Fruit fly (Drosophila melanogaster): ENCODE measurements around the gene emc.

The emc gene

dm6 chr3L:760201-760600 lies 11.0 kb downstream of the emc start (continued):
- TF ChIP-seq exex (tag; optimal IDR thresholded peaks at IDR 0.05): no peak
- no peak for TF ChIP-seq h (optimal IDR thresholded peaks at IDR 0.05)
- no peak for TF ChIP-seq CG1602 (GFP tag; optimal IDR thresholded peaks at IDR 0.05)
- no peak for TF ChIP-seq CG10654 (GFP tag; optimal IDR thresholded peaks at IDR 0.05)
- TF ChIP-seq B-H1 (GFP tag; IDR thresholded peaks at IDR 0.05): no peak
- no peak for TF ChIP-seq ems (GFP tag; optimal IDR thresholded peaks at IDR 0.05)
- peak; percentile 56 for TF ChIP-seq zf30C (GFP tag; optimal IDR thresholded peaks at IDR 0.05)
- TF ChIP-seq CG43689 (GFP tag; IDR thresholded peaks at IDR 0.05): no peak
- TF ChIP-seq al (GFP tag; IDR thresholded peaks at IDR 0.05): no peak
- no peak for TF ChIP-seq gfzf (GFP tag; optimal IDR thresholded peaks at IDR 0.05)
- TF ChIP-seq Dll (GFP tag; IDR thresholded peaks at IDR 0.05; ENCODE audit: partially characterized antibody): no peak
- no peak for TF ChIP-seq Dbx (GFP tag; IDR thresholded peaks at IDR 0.05)
- TF ChIP-seq tll (GFP tag; optimal IDR thresholded peaks at IDR 0.05): no peak
- TF ChIP-seq da (GFP tag; optimal IDR thresholded peaks at IDR 0.05): no peak
- TF ChIP-seq CTCF (GFP tag; optimal IDR thresholded peaks at IDR 0.05): no peak
- TF ChIP-seq gce (GFP tag; IDR thresholded peaks at IDR 0.05): no peak
- no peak for TF ChIP-seq CG33557 (GFP tag; optimal IDR thresholded peaks at IDR 0.05)
- TF ChIP-seq E2f2 (GFP tag; IDR thresholded peaks at IDR 0.05): no peak
- TF ChIP-seq fd102C (GFP tag; optimal IDR thresholded peaks at IDR 0.05): peak; percentile 89
- peak; percentile 47; the same call in 2 of the 3 replicates for TF ChIP-seq CG17361 (GFP tag; IDR thresholded peaks at IDR 0.05)
- TF ChIP-seq Bteb2 (GFP tag; optimal IDR thresholded peaks at IDR 0.05): no peak
- no peak for TF ChIP-seq fu2 (GFP tag; optimal IDR thresholded peaks at IDR 0.05)
- TF ChIP-seq Adf1 (GFP tag; IDR thresholded peaks at IDR 0.05): no peak
- no peak for TF ChIP-seq Abd-B (GFP tag; optimal IDR thresholded peaks at IDR 0.05)
- no peak for TF ChIP-seq eyg (GFP tag; optimal IDR thresholded peaks at IDR 0.05)
- no peak for TF ChIP-seq CG12236 (GFP tag; optimal IDR thresholded peaks at IDR 0.05)
- peak; percentile 37; the same call in 1 of the 2 replicates for TF ChIP-seq CG31441 (GFP tag; IDR thresholded peaks at IDR 0.05)
- no peak for TF ChIP-seq sima (GFP tag; optimal IDR thresholded peaks at IDR 0.05)
- TF ChIP-seq bcd (GFP tag; optimal IDR thresholded peaks at IDR 0.05): no peak
- TF ChIP-seq ci (GFP tag; IDR thresholded peaks at IDR 0.05): no peak
- no peak for TF ChIP-seq ERR (GFP tag; optimal IDR thresholded peaks at IDR 0.05)
- no peak for TF ChIP-seq CG6791 (GFP tag; IDR thresholded peaks at IDR 0.05; ENCODE audit: partially characterized antibody)
- TF ChIP-seq CG18476 (GFP tag; optimal IDR thresholded peaks at IDR 0.05): no peak
- no peak for TF ChIP-seq dm (GFP tag; optimal IDR thresholded peaks at IDR 0.05)
- peak; percentile 20 for TF ChIP-seq CG1233 (GFP tag; optimal IDR thresholded peaks at IDR 0.05)
- TF ChIP-seq Bdp1 (GFP tag; optimal IDR thresholded peaks at IDR 0.05): no peak
- TF ChIP-seq pum (GFP tag; optimal IDR thresholded peaks at IDR 0.05): peak; percentile 16
- no peak for TF ChIP-seq CG8089 (GFP tag; optimal IDR thresholded peaks at IDR 0.05)
- TF ChIP-seq kni (GFP tag; optimal IDR thresholded peaks at IDR 0.05): no peak
- no peak for TF ChIP-seq Scr (GFP tag; IDR thresholded peaks at IDR 0.05; ENCODE audit: partially characterized antibody)
- no peak for TF ChIP-seq insv (GFP tag; optimal IDR thresholded peaks at IDR 0.05)
- no peak for TF ChIP-seq CG6765 (GFP tag; optimal IDR thresholded peaks at IDR 0.05)
- TF ChIP-seq CG13296 (GFP tag; optimal IDR thresholded peaks at IDR 0.05): no peak
- TF ChIP-seq cg (GFP tag; optimal IDR thresholded peaks at IDR 0.05): no peak
- TF ChIP-seq Fer2 (tag; optimal IDR thresholded peaks at IDR 0.05): no peak
- TF ChIP-seq Fer3 (tag; optimal IDR thresholded peaks at IDR 0.05): no peak
- no peak for TF ChIP-seq YL-1 (GFP tag; optimal IDR thresholded peaks at IDR 0.05)
- no peak for TF ChIP-seq disco-r (GFP tag; optimal IDR thresholded peaks at IDR 0.05)
- TF ChIP-seq CG10543 (GFP tag; optimal IDR thresholded peaks at IDR 0.05): no peak
- TF ChIP-seq Spps (tag; optimal IDR thresholded peaks at IDR 0.05): no peak
- TF ChIP-seq zen (tag; optimal IDR thresholded peaks at IDR 0.05): peak; percentile 91
- no peak for TF ChIP-seq CG4707 (GFP tag; optimal IDR thresholded peaks at IDR 0.05)
- no peak for TF ChIP-seq CG11695 (GFP tag; IDR thresholded peaks at IDR 0.05)
